Worm (Caenorhabditis elegans) whole organism, mixed stage, embryonic: ENCODE results near the gene C45G9.2.

ENCODE experiments used
- M03D4.4 ChIP-seq: sonication (generic microtip); optimal IDR thresholded peaks from 2 replicates; lab custom pipeline; 2017; ENCODE audit warnings: mild to moderate bottlenecking, missing genetic modification characterization, missing compliant biosample characterization
- ces-1 ChIP-seq: fragments of 150-350 bp; optimal IDR thresholded peaks from 2 replicates; lab custom pipeline; 2014; ENCODE audit warnings: missing biosample characterization, missing genetic modification reagents, missing genetic modification characterization
- elt-1 ChIP-seq: sonication (generic microtip); optimal IDR thresholded peaks from 2 replicates; lab custom pipeline; 2017; ENCODE audit warnings: missing genetic modification characterization, mild to moderate bottlenecking, missing compliant biosample characterization, antibody characterized with exemption, moderate library complexity, borderline replicate concordance; ENCODE audit not compliant: insufficient read depth
- elt-3 ChIP-seq: fragments of 150-350 bp; optimal IDR thresholded peaks from 2 replicates; lab custom pipeline; 2014; ENCODE audit warnings: missing biosample characterization, missing genetic modification characterization
- flh-1 ChIP-seq: fragments of 200-800 bp; sonication (Bioruptor generic); optimal IDR thresholded peaks from 2 replicates; lab custom pipeline; 2018; ENCODE audit warnings: mild to moderate bottlenecking, missing genetic modification characterization, moderate library complexity, missing compliant biosample characterization
- lsy-2 ChIP-seq: fragments of 150-350 bp; optimal IDR thresholded peaks from 2 replicates; lab custom pipeline; 2014; ENCODE audit warnings: missing biosample characterization, missing genetic modification characterization
- mep-1 ChIP-seq: fragments of 150-350 bp; optimal IDR thresholded peaks from 2 replicates; lab custom pipeline; 2017; ENCODE audit warnings: missing biosample characterization, missing genetic modification reagents, missing genetic modification characterization, inconsistent platforms
- nhr-12 ChIP-seq: fragments of 150-350 bp; optimal IDR thresholded peaks from 2 replicates; lab custom pipeline; 2014; ENCODE audit warnings: missing biosample characterization, missing genetic modification characterization
- nhr-237 ChIP-seq: fragments of 150-350 bp; optimal IDR thresholded peaks from 2 replicates; lab custom pipeline; 2014; ENCODE audit warnings: missing biosample characterization, missing genetic modification characterization
- nhr-28 ChIP-seq: fragments of 150-350 bp; optimal IDR thresholded peaks from 2 replicates; lab custom pipeline; 2014; ENCODE audit warnings: missing biosample characterization, missing genetic modification characterization
- pha-4 ChIP-seq: fragments of 150-350 bp; optimal IDR thresholded peaks from 2 replicates; lab custom pipeline; 2018; ENCODE audit warnings: missing biosample characterization, missing genetic modification reagents, missing genetic modification characterization
- snpc-4 ChIP-seq: fragments of 150-350 bp; optimal IDR thresholded peaks from 2 replicates; lab custom pipeline; 2014; ENCODE audit warnings: missing biosample characterization, missing genetic modification characterization
- unc-62 ChIP-seq: fragments of 150-350 bp; optimal IDR thresholded peaks from 2 replicates; lab custom pipeline; 2014; ENCODE audit warnings: missing biosample characterization, missing genetic modification reagents, missing genetic modification characterization

DNA sequence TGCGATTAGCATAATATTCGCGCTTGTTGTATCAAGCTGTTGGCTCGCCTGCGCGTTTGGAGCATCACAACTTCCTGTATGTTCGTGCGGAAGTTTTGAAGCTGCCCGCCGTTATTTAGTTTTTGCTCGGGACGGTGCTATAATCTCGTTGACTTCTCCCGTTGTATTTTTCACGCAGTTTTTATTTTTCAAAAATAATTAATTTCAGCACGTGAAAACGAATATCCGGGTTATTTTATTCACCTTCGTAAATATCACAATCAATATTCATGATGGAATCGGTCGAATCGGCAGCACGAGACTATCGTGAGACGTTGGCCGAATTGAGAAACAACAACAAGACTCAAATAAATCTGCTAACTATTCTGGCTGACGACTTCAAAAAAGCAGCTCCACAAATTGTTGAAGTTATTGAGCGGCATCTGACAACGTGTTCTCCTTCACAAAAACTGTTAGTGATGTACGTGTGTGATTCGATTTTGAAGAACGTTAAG is 43.7 kb upstream of the C45G9.2 start:
- no peak for TF ChIP-seq elt-1 (tag; lab: Kevin White, UChicago)
- no peak for TF ChIP-seq nhr-12 (tag; lab: Kevin White, UChicago)
- no peak for TF ChIP-seq elt-3 (tag; lab: Kevin White, UChicago)
- no peak for TF ChIP-seq unc-62
- TF ChIP-seq pha-4 (tag; lab: Kevin White, UChicago) = no peak
- no peak for TF ChIP-seq flh-1 (GFP tag; lab: Kevin White, UChicago)
- TF ChIP-seq M03D4.4 (tag; lab: Kevin White, UChicago) = no peak
- TF ChIP-seq nhr-237 = no peak
- no peak for TF ChIP-seq snpc-4
- TF ChIP-seq nhr-28 = no peak
- TF ChIP-seq ces-1 (GFP tag; lab: Kevin White, UChicago) = no peak
- TF ChIP-seq lsy-2 (tag; lab: Kevin White, UChicago) = no peak
- TF ChIP-seq mep-1 (tag; lab: Kevin White, UChicago) = no peak
